In genomic region chrIV:9074244-9074723, ce11 we compare ENCODE assay signal across 3 worm cellular contexts.
A peak's percentile ranks its signal among the peaks of the same experiment; 100 is the strongest.
TF ChIP-seq lines count a peak whose summit lies in the region.

TSS of gene mppb-1 (plus strand) at chrIV:9074673.

TF ChIP-seq in whole organism, L1 larva, 84 proteins besides CTCF, POLR2A, EP300 and RAD21 (continued from another document and continues in another):
- TF ChIP-seq fos-1 (tag; optimal IDR thresholded peaks at IDR 0.05; lab: Kevin White, UChicago) (peak; percentile 61), snu-23 (GFP tag; optimal IDR thresholded peaks at IDR 0.05; lab: Kevin White, UChicago) (peak; percentile 90), nhr-237 (tag; optimal IDR thresholded peaks at IDR 0.05; lab: Kevin White, UChicago) (peak; percentile 63), egl-27 (tag; optimal IDR thresholded peaks at IDR 0.05; lab: Kevin White, UChicago) (no peak), ztf-4 (tag; optimal IDR thresholded peaks at IDR 0.05; lab: Kevin White, UChicago) (no peak), lir-3 (tag; optimal IDR thresholded peaks at IDR 0.05; lab: Kevin White, UChicago; ENCODE audit: poor library complexity) (peak; percentile 97), nhr-76 (tag; optimal IDR thresholded peaks at IDR 0.05; lab: Kevin White, UChicago) (no peak), vab-15 (tag; optimal IDR thresholded peaks at IDR 0.05; lab: Kevin White, UChicago) (peak; percentile 99), aly-2 (tag; optimal IDR thresholded peaks at IDR 0.05; lab: Kevin White, UChicago) (peak; percentile 23), pax-3 (tag; optimal IDR thresholded peaks at IDR 0.05; lab: Kevin White, UChicago) (peak; percentile 93), pqm-1 (tag; optimal IDR thresholded peaks at IDR 0.05; lab: Kevin White, UChicago) (no peak), skn-1 (tag; optimal IDR thresholded peaks at IDR 0.05; lab: Kevin White, UChicago) (peak; percentile 83), tlp-1 (tag; optimal IDR thresholded peaks at IDR 0.05; lab: Kevin White, UChicago) (no peak), xbp-1 (tag; optimal IDR thresholded peaks at IDR 0.05; lab: Kevin White, UChicago) (peak; percentile 90), pag-3 (tag; optimal IDR thresholded peaks at IDR 0.05; lab: Kevin White, UChicago; ENCODE audit: borderline replicate concordance, insufficient read depth) (no peak), mab-9 (GFP tag; IDR thresholded peaks at IDR 0.05; lab: Robert Waterston, UW) (peak; percentile 78), aha-1 (tag; optimal IDR thresholded peaks at IDR 0.05; lab: Kevin White, UChicago) (no peak), efl-3 (GFP tag; optimal IDR thresholded peaks at IDR 0.05; lab: Kevin White, UChicago) (peak; percentile 30), nhr-77 (tag; optimal IDR thresholded peaks at IDR 0.05; lab: Kevin White, UChicago) (peak; percentile 56), ces-1 (GFP tag; optimal IDR thresholded peaks at IDR 0.05; lab: Kevin White, UChicago) (no peak), nhr-12 (tag; optimal IDR thresholded peaks at IDR 0.05; lab: Kevin White, UChicago) (no peak), nhr-71 (tag; optimal IDR thresholded peaks at IDR 0.05; lab: Kevin White, UChicago) (peak; percentile 94), nhr-90 (tag; optimal IDR thresholded peaks at IDR 0.05; lab: Kevin White, UChicago; ENCODE audit: poor library complexity) (peak; percentile 94), fkh-10 (GFP tag; optimal IDR thresholded peaks at IDR 0.05; lab: Kevin White, UChicago) (peak; percentile 41), mdl-1 (tag; optimal IDR thresholded peaks at IDR 0.05; lab: Kevin White, UChicago) (peak in 1 of 2 experiments; percentile 65), lin-39 (tag; optimal IDR thresholded peaks at IDR 0.05; lab: Kevin White, UChicago) (peak; percentile 69), snpc-4 (tag; optimal IDR thresholded peaks at IDR 0.05; lab: Kevin White, UChicago) (peak; percentile 65), nhr-85 (tag; lab: Kevin White, UChicago) (peak; percentile 96), unc-62 (GFP tag; optimal IDR thresholded peaks at IDR 0.05; lab: Kevin White, UChicago) (no peak), unc-30 (tag; optimal IDR thresholded peaks at IDR 0.05; lab: Kevin White, UChicago) (no peak), zag-1 (tag; optimal IDR thresholded peaks at IDR 0.05; lab: Kevin White, UChicago) (no peak), Y116A8C.19 (tag; optimal IDR thresholded peaks at IDR 0.05; lab: Kevin White, UChicago; ENCODE audit: borderline replicate concordance) (peak; percentile 91), grh-1 (GFP tag; IDR thresholded peaks at IDR 0.05; lab: Robert Waterston, UW) (peak; percentile 69), ama-1 (optimal IDR thresholded peaks at IDR 0.05; lab: Kevin White, UChicago) (peak; percentile 15), sox-4 (tag; optimal IDR thresholded peaks at IDR 0.05; lab: Kevin White, UChicago) (peak; percentile 85), fkh-8 (tag; optimal IDR thresholded peaks at IDR 0.05; lab: Kevin White, UChicago) (peak; percentile 72), C16A3.4 (tag; optimal IDR thresholded peaks at IDR 0.05; lab: Kevin White, UChicago) (peak; percentile 81), mef-2 (tag; optimal IDR thresholded peaks at IDR 0.05; lab: Kevin White, UChicago) (peak; percentile 6), ceh-8 (GFP tag; optimal IDR thresholded peaks at IDR 0.05; lab: Kevin White, UChicago) (peak; percentile 81), sup-37 (GFP tag; optimal IDR thresholded peaks at IDR 0.05; lab: Kevin White, UChicago) (no peak), egl-13 (tag; optimal IDR thresholded peaks at IDR 0.05; lab: Kevin White, UChicago) (peak; percentile 90), dpl-1 (GFP tag; optimal IDR thresholded peaks at IDR 0.05; lab: Kevin White, UChicago) (peak; percentile 94 to 97 (median 96)), sptf-1 (tag; optimal IDR thresholded peaks at IDR 0.05; lab: Kevin White, UChicago) (no peak), nhr-11 (tag; optimal IDR thresholded peaks at IDR 0.05; lab: Kevin White, UChicago) (no peak)

TF ChIP-seq in whole organism, L3 larva, 47 proteins besides CTCF, POLR2A, EP300 and RAD21 (continued from another document):
- peak; percentile 71 for TF ChIP-seq fkh-10 (GFP tag; optimal IDR thresholded peaks at IDR 0.05; lab: Kevin White, UChicago)
- no peak for TF ChIP-seq elt-1 (tag; optimal IDR thresholded peaks at IDR 0.05; lab: Kevin White, UChicago)
- TF ChIP-seq lin-39 (tag; optimal IDR thresholded peaks at IDR 0.05; lab: Kevin White, UChicago): peak; percentile 64
- TF ChIP-seq eor-1 (tag; optimal IDR thresholded peaks at IDR 0.05; lab: Kevin White, UChicago): no peak
- TF ChIP-seq tbx-2 (tag; optimal IDR thresholded peaks at IDR 0.05; lab: Kevin White, UChicago): no peak
- TF ChIP-seq nhr-23 (tag; optimal IDR thresholded peaks at IDR 0.05; lab: Kevin White, UChicago): peak; percentile 86
- peak; percentile 80 for TF ChIP-seq nhr-25 (tag; optimal IDR thresholded peaks at IDR 0.05; lab: Kevin White, UChicago)
- no peak for TF ChIP-seq fkh-2 (tag; optimal IDR thresholded peaks at IDR 0.05; lab: Kevin White, UChicago)
- TF ChIP-seq jun-1 (tag; optimal IDR thresholded peaks at IDR 0.05; lab: Kevin White, UChicago): peak; percentile 29
- TF ChIP-seq mml-1 (tag; optimal IDR thresholded peaks at IDR 0.05; lab: Kevin White, UChicago): no peak
- peak; percentile 64 for TF ChIP-seq lsy-12 (tag; optimal IDR thresholded peaks at IDR 0.05; lab: Kevin White, UChicago)
- no peak for TF ChIP-seq fos-1 (tag; optimal IDR thresholded peaks at IDR 0.05; lab: Kevin White, UChicago)
TF ChIP-seq in whole organism, L3 larva: peak in this region for 15.

TF ChIP-seq in whole organism, young adult, 124 proteins besides CTCF, POLR2A, EP300 and RAD21 (continued from another document):
- TF ChIP-seq snpc-4 (GFP tag; optimal IDR thresholded peaks at IDR 0.05; lab: Kevin White, UChicago): peak; percentile 2
- peak; percentile 8 to 52 (median 36) for TF ChIP-seq snpc-4 (tag; optimal IDR thresholded peaks at IDR 0.05; lab: Kevin White, UChicago)
- TF ChIP-seq B0336.3 (GFP tag; IDR thresholded peaks at IDR 0.05; lab: Robert Waterston, UW): no peak
- peak; percentile 96 for TF ChIP-seq lin-54 (GFP tag; optimal IDR thresholded peaks at IDR 0.05; lab: Kevin White, UChicago)
- TF ChIP-seq hlh-26 (GFP tag; conservative IDR thresholded peaks at IDR 0.05; lab: Robert Waterston, UW): no peak
- TF ChIP-seq lin-35 (GFP tag; optimal IDR thresholded peaks at IDR 0.05; lab: Kevin White, UChicago): peak; percentile 20 to 92 (median 48)
- TF ChIP-seq K11D2.4 (GFP tag; IDR thresholded peaks at IDR 0.05; lab: Robert Waterston, UW): peak; percentile 67
- TF ChIP-seq attf-5 (GFP tag; optimal IDR thresholded peaks at IDR 0.05; lab: Kevin White, UChicago): peak; percentile 40
- TF ChIP-seq unc-130 (GFP tag; optimal IDR thresholded peaks at IDR 0.05; lab: Kevin White, UChicago): peak; percentile 92
- TF ChIP-seq attf-6 (GFP tag; IDR thresholded peaks at IDR 0.05; lab: Robert Waterston, UW): 0 out of 2 replicates have a peak, but pooled peaks have one; percentile 23
- no peak for TF ChIP-seq dpff-1 (tag; optimal IDR thresholded peaks at IDR 0.05; lab: Kevin White, UChicago)
- peak; percentile 75 for TF ChIP-seq attf-3 (GFP tag; conservative IDR thresholded peaks at IDR 0.05; lab: Robert Waterston, UW)
- no peak for TF ChIP-seq Y95B8A.8 (GFP tag; IDR thresholded peaks at IDR 0.05; lab: Robert Waterston, UW)
- TF ChIP-seq nhr-27 (tag; optimal IDR thresholded peaks at IDR 0.05; lab: Kevin White, UChicago): no peak
- TF ChIP-seq nhr-90 (tag; optimal IDR thresholded peaks at IDR 0.05; lab: Kevin White, UChicago): no peak
- TF ChIP-seq chd-7 (tag; optimal IDR thresholded peaks at IDR 0.05; lab: Kevin White, UChicago): peak; percentile 39
- no peak for TF ChIP-seq xnd-1 (tag; optimal IDR thresholded peaks at IDR 0.05; lab: Kevin White, UChicago)
- TF ChIP-seq pbrm-1 (GFP tag; IDR thresholded peaks at IDR 0.05; lab: Robert Waterston, UW): peak; percentile 64
- no peak for TF ChIP-seq mes-4 (tag; optimal IDR thresholded peaks at IDR 0.05; lab: Kevin White, UChicago)
- TF ChIP-seq athp-1 (tag; optimal IDR thresholded peaks at IDR 0.05; lab: Kevin White, UChicago): peak; percentile 14
- TF ChIP-seq lir-1 (GFP tag; conservative IDR thresholded peaks at IDR 0.05; lab: Robert Waterston, UW): peak; percentile 82
- no peak for TF ChIP-seq him-1 (tag; optimal IDR thresholded peaks at IDR 0.05; lab: Kevin White, UChicago)
- TF ChIP-seq ztf-26 (tag; optimal IDR thresholded peaks at IDR 0.05; lab: Kevin White, UChicago): no peak
- no peak for TF ChIP-seq somi-1 (GFP tag; optimal IDR thresholded peaks at IDR 0.05; lab: Kevin White, UChicago)
- TF ChIP-seq ceh-100 (GFP tag; IDR thresholded peaks at IDR 0.05; lab: Robert Waterston, UW): peak; percentile 50; the same call in 1 of the 2 replicates
- TF ChIP-seq mxl-1 (tag; optimal IDR thresholded peaks at IDR 0.05; lab: Kevin White, UChicago): no peak
- TF ChIP-seq B0019.2 (GFP tag; conservative IDR thresholded peaks at IDR 0.05; lab: Robert Waterston, UW): 0 out of 2 replicates have a peak, but pooled peaks have one; percentile 38
- peak; percentile 44 for TF ChIP-seq zim-3 (tag; optimal IDR thresholded peaks at IDR 0.05; lab: Kevin White, UChicago)
- no peak for TF ChIP-seq hrde-1 (tag; optimal IDR thresholded peaks at IDR 0.05; lab: Kevin White, UChicago; ENCODE audit: borderline replicate concordance)
- peak; percentile 20 for TF ChIP-seq B0261.1 (tag; optimal IDR thresholded peaks at IDR 0.05; lab: Kevin White, UChicago)
- no peak for TF ChIP-seq ceh-40 (GFP tag; IDR thresholded peaks at IDR 0.05; lab: Robert Waterston, UW)
- peak; percentile 60 for TF ChIP-seq rec-8 (tag; optimal IDR thresholded peaks at IDR 0.05; lab: Kevin White, UChicago)
- peak; percentile 57 for TF ChIP-seq K12H6.12 (tag; optimal IDR thresholded peaks at IDR 0.05; lab: Kevin White, UChicago)
- peak; percentile 46 for TF ChIP-seq F23B12.7 (tag; optimal IDR thresholded peaks at IDR 0.05; lab: Kevin White, UChicago; ENCODE audit: insufficient read depth)
- TF ChIP-seq Y79H2A.3 (GFP tag; conservative IDR thresholded peaks at IDR 0.05; lab: Robert Waterston, UW): no peak
- TF ChIP-seq efl-1 (GFP tag; optimal IDR thresholded peaks at IDR 0.05; lab: Kevin White, UChicago): peak; percentile 74
- peak; percentile 58 for TF ChIP-seq F33H1.4 (GFP tag; IDR thresholded peaks at IDR 0.05; lab: Robert Waterston, UW)
- TF ChIP-seq dox-1 (GFP tag; IDR thresholded peaks at IDR 0.05; lab: Robert Waterston, UW): peak; percentile 74
- TF ChIP-seq cebp-2 (GFP tag; IDR thresholded peaks at IDR 0.05; lab: Robert Waterston, UW): no peak
- peak; percentile 80 for TF ChIP-seq cebp-1 (GFP tag; IDR thresholded peaks at IDR 0.05; lab: Robert Waterston, UW)
- TF ChIP-seq cebp-1 (tag; optimal IDR thresholded peaks at IDR 0.05; lab: Kevin White, UChicago): peak; percentile 89
- no peak for TF ChIP-seq Y56A3A.18 (GFP tag; IDR thresholded peaks at IDR 0.05; lab: Robert Waterston, UW)
- peak; percentile 1 for TF ChIP-seq hlh-12 (tag; optimal IDR thresholded peaks at IDR 0.05; lab: Kevin White, UChicago)
- no peak for TF ChIP-seq F37B4.10 (GFP tag; IDR thresholded peaks at IDR 0.05; lab: Robert Waterston, UW)
- 0 out of 2 replicates have a peak, but pooled peaks have one; percentile 38 for TF ChIP-seq hsf-1 (GFP tag; IDR thresholded peaks at IDR 0.05; lab: Robert Waterston, UW)
- TF ChIP-seq nfyb-1 (GFP tag; IDR thresholded peaks at IDR 0.05; lab: Robert Waterston, UW): 0 out of 2 replicates have a peak, but pooled peaks have one; percentile 39
- TF ChIP-seq let-607 (tag; optimal IDR thresholded peaks at IDR 0.05; lab: Kevin White, UChicago): peak in 1 of 2 experiments; percentile 59
- no peak for TF ChIP-seq sptf-2 (GFP tag; optimal IDR thresholded peaks at IDR 0.05; lab: Kevin White, UChicago)
- TF ChIP-seq ceh-79 (tag; optimal IDR thresholded peaks at IDR 0.05; lab: Kevin White, UChicago): no peak
- peak; percentile 33 for TF ChIP-seq F52B5.7 (tag; optimal IDR thresholded peaks at IDR 0.05; lab: Kevin White, UChicago)
- TF ChIP-seq akir-1 (GFP tag; optimal IDR thresholded peaks at IDR 0.05; lab: Kevin White, UChicago): peak; percentile 46
- peak; percentile 60 for TF ChIP-seq rcor-1 (GFP tag; IDR thresholded peaks at IDR 0.05; lab: Robert Waterston, UW)
- TF ChIP-seq ztf-3 (GFP tag; optimal IDR thresholded peaks at IDR 0.05; lab: Kevin White, UChicago): no peak
- no peak for TF ChIP-seq F10E7.11 (tag; optimal IDR thresholded peaks at IDR 0.05; lab: Kevin White, UChicago)
- no peak for TF ChIP-seq nfya-1 (tag; optimal IDR thresholded peaks at IDR 0.05; lab: Kevin White, UChicago; ENCODE audit: borderline replicate concordance, insufficient read depth)
- no peak for TF ChIP-seq fkh-3 (tag; optimal IDR thresholded peaks at IDR 0.05; lab: Kevin White, UChicago)
- TF ChIP-seq snpc-1.3 (tag; optimal IDR thresholded peaks at IDR 0.05; lab: Kevin White, UChicago; ENCODE audit: insufficient read depth): peak; percentile 29
- TF ChIP-seq C17E4.6 (GFP tag; IDR thresholded peaks at IDR 0.05; lab: Robert Waterston, UW): no peak
- peak; percentile 41; the same call in 1 of the 2 replicates for TF ChIP-seq ztf-6 (GFP tag; IDR thresholded peaks at IDR 0.05; lab: Robert Waterston, UW)
- TF ChIP-seq Y53F4B.3 (GFP tag; IDR thresholded peaks at IDR 0.05; lab: Robert Waterston, UW): no peak
- no peak for TF ChIP-seq snpc-1.1 (tag; optimal IDR thresholded peaks at IDR 0.05; lab: Kevin White, UChicago; ENCODE audit: insufficient read depth)
- peak; percentile 59 for TF ChIP-seq lin-40 (tag; optimal IDR thresholded peaks at IDR 0.05; lab: Kevin White, UChicago)
- 0 out of 2 replicates have a peak, but pooled peaks have one; percentile 62 for TF ChIP-seq let-526 (GFP tag; IDR thresholded peaks at IDR 0.05; lab: Robert Waterston, UW)
- TF ChIP-seq ceh-91 (GFP tag; IDR thresholded peaks at IDR 0.05; lab: Robert Waterston, UW): 0 out of 2 replicates have a peak, but pooled peaks have one; percentile 30
- TF ChIP-seq hmg-1.2 (GFP tag; IDR thresholded peaks at IDR 0.05; lab: Robert Waterston, UW): peak; percentile 25; the same call in 1 of the 2 replicates
- no peak for TF ChIP-seq T07F8.4 (tag; optimal IDR thresholded peaks at IDR 0.05; lab: Kevin White, UChicago)
- no peak for TF ChIP-seq sea-2 (GFP tag; IDR thresholded peaks at IDR 0.05; lab: Robert Waterston, UW)
- peak; percentile 72 for TF ChIP-seq mcd-1 (GFP tag; IDR thresholded peaks at IDR 0.05; lab: Robert Waterston, UW)
- no peak for TF ChIP-seq ceh-58 (GFP tag; IDR thresholded peaks at IDR 0.05; lab: Robert Waterston, UW)
- no peak for TF ChIP-seq F55B11.4 (tag; optimal IDR thresholded peaks at IDR 0.05; lab: Kevin White, UChicago; ENCODE audit: borderline replicate concordance, insufficient read depth)
- TF ChIP-seq F22D6.2 (tag; optimal IDR thresholded peaks at IDR 0.05; lab: Kevin White, UChicago): peak; percentile 49
- TF ChIP-seq ZK185.1 (tag; optimal IDR thresholded peaks at IDR 0.05; lab: Kevin White, UChicago; ENCODE audit: poor library complexity, severe bottlenecking): peak; percentile 96
- TF ChIP-seq sdz-38 (tag; optimal IDR thresholded peaks at IDR 0.05; lab: Kevin White, UChicago): no peak
- TF ChIP-seq ztf-25 (GFP tag; IDR thresholded peaks at IDR 0.05; lab: Robert Waterston, UW): no peak
- no peak for TF ChIP-seq F39B2.1 (GFP tag; IDR thresholded peaks at IDR 0.05; lab: Robert Waterston, UW)
- TF ChIP-seq egl-44 (GFP tag; IDR thresholded peaks at IDR 0.05; lab: Robert Waterston, UW): no peak
- TF ChIP-seq Y53G8AR.9 (GFP tag; conservative IDR thresholded peaks at IDR 0.05; lab: Robert Waterston, UW): no peak
- TF ChIP-seq F57A8.1 (GFP tag; optimal IDR thresholded peaks at IDR 0.05; lab: Kevin White, UChicago): no peak
- peak; percentile 28 for TF ChIP-seq snpc-3.4 (tag; optimal IDR thresholded peaks at IDR 0.05; lab: Kevin White, UChicago)
- TF ChIP-seq mel-28 (tag; optimal IDR thresholded peaks at IDR 0.05; lab: Kevin White, UChicago; ENCODE audit: borderline replicate concordance): no peak
- no peak for TF ChIP-seq B0035.1 (tag; optimal IDR thresholded peaks at IDR 0.05; lab: Kevin White, UChicago)
TF ChIP-seq in whole organism, young adult: peak in this region for 58.
